Worm (Caenorhabditis elegans): ENCODE measurements around the gene fipr-1.

Gene fipr-1

ce11 chrV:12347854-12348253, 13.7 kb downstream of the fipr-1 start:
- peak; percentile 49 for TF ChIP-seq elt-2 (tag; optimal IDR thresholded peaks at IDR 0.05)
- no peak for TF ChIP-seq nhr-28 (tag; optimal IDR thresholded peaks at IDR 0.05)
- TF ChIP-seq elt-1 (tag; optimal IDR thresholded peaks at IDR 0.05) = no peak
- peak; percentile 13 for TF ChIP-seq pha-4 (tag; optimal IDR thresholded peaks at IDR 0.05)
- peak; percentile 5 for TF ChIP-seq ceh-28 (tag; optimal IDR thresholded peaks at IDR 0.05)

DNA sequence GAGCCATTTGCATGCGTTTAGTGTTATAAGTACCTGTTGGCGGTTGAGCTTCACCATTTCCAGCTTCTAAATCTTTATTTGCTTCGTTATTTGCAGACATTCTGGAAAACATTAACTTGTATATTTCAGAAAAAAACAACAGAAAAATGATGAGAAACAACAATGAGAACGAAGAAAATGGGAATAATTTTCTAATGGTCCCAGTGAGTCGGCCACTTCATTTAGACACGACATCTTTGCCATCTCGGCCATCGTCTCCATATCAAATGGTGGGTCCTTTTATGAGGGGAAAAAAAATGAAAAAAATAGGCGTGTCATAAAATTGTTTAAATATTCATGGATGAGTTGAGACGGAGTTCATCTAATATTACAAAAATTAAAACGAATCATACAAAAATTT, 15.7 kb downstream of the fipr-1 start, which contains the start of gene snb-2:
Gene snb-2 (minus strand): TSS at position 101 of the 400 bp plus-strand sequence.
- TF ChIP-seq ama-1 (optimal IDR thresholded peaks at IDR 0.05) = no peak
- no peak for TF ChIP-seq nhr-237 (tag; optimal IDR thresholded peaks at IDR 0.05)
- no peak for TF ChIP-seq egl-27 (tag; optimal IDR thresholded peaks at IDR 0.05)
- no peak for TF ChIP-seq elt-1 (tag; optimal IDR thresholded peaks at IDR 0.05)
- TF ChIP-seq jun-1 (tag; optimal IDR thresholded peaks at IDR 0.05) = no peak
- no peak for TF ChIP-seq nhr-23 (tag; optimal IDR thresholded peaks at IDR 0.05)
- no peak for TF ChIP-seq snpc-4 (tag; optimal IDR thresholded peaks at IDR 0.05)
- TF ChIP-seq nhr-76 (tag; optimal IDR thresholded peaks at IDR 0.05) = no peak
- no peak for TF ChIP-seq zag-1 (tag; optimal IDR thresholded peaks at IDR 0.05)
- no peak for TF ChIP-seq eor-1 (tag; optimal IDR thresholded peaks at IDR 0.05)
- TF ChIP-seq hmg-11 (tag; optimal IDR thresholded peaks at IDR 0.05) = no peak
- TF ChIP-seq nhr-25 (tag; optimal IDR thresholded peaks at IDR 0.05) = no peak
- no peak for TF ChIP-seq fkh-2 (tag; optimal IDR thresholded peaks at IDR 0.05)
- TF ChIP-seq nhr-11 (tag; optimal IDR thresholded peaks at IDR 0.05) = no peak
- no peak for TF ChIP-seq pha-4 (tag; optimal IDR thresholded peaks at IDR 0.05)
- TF ChIP-seq nfya-1 (tag; optimal IDR thresholded peaks at IDR 0.05; ENCODE audit: insufficient read depth) = no peak
- TF ChIP-seq tbx-2 (tag; optimal IDR thresholded peaks at IDR 0.05) = no peak
- TF ChIP-seq lsy-12 (tag; optimal IDR thresholded peaks at IDR 0.05) = no peak

DNA sequence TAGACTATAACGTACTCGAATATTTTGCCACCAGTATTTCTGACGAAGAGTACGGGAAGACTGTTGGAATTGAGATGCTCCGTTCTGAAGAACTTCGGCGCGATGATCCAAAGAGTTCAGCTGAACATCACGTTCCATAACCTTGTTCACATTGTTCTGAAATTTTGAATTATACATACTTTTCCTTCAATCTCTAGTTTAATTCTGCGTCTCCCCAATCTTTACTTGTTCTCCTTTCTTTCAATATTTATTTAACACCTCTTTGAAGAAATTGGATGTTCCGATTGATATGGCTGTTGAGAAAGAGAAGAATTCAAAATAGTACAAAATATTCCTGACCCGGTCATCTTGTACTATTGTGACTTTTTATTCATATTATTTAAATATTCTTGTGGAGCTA, 16.7 kb downstream of the fipr-1 start, which contains the start of gene F23H12.3:
Gene F23H12.3 (plus strand): TSS at position 301 of the 400 bp plus-strand sequence.
- TF ChIP-seq hmg-11 (tag; optimal IDR thresholded peaks at IDR 0.05) = no peak
- no peak for TF ChIP-seq unc-62 (GFP tag; optimal IDR thresholded peaks at IDR 0.05)
- peak; percentile 32 for TF ChIP-seq pha-4 (tag; optimal IDR thresholded peaks at IDR 0.05)
- TF ChIP-seq egl-27 (tag; optimal IDR thresholded peaks at IDR 0.05) = no peak

DNA sequence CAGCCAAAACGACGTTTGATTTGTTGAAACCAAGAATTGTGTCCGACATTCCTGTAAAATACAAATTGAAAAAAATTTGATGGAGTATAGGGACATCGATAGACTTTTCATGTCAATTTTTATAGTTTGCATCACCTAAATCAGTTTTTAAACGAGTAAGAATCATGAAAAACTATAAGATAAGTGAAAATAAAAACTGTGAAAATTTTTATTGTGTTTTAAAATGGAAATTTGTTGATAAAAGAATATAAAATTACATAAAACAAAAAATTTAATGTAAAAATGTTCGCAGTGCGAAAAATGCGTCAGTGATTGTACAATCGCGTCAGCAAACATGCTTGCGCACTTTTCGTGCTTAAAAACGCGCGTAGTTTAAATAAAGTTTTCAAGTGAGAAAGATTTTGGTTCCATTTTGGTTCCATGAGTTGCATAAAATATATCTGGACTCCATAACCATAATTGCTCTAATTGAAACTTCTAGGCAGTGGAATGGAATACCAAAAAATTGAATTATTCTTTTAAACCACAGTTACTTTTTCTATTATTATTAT, 18.1 kb downstream of the fipr-1 start, which contains the start of gene tomm-20:
Gene tomm-20 (minus strand): TSS at position 51 of the 551 bp plus-strand sequence.
- TF ChIP-seq R02D3.7 (tag; optimal IDR thresholded peaks at IDR 0.05) = peak; percentile 87
- peak; percentile 57 for TF ChIP-seq aly-2 (tag; optimal IDR thresholded peaks at IDR 0.05)
- TF ChIP-seq nhr-77 (tag; optimal IDR thresholded peaks at IDR 0.05) = peak; percentile 70
- peak; percentile 53 for TF ChIP-seq nhr-11 (tag; optimal IDR thresholded peaks at IDR 0.05)
- TF ChIP-seq skn-1 (tag; optimal IDR thresholded peaks at IDR 0.05) = peak; percentile 60
- TF ChIP-seq nhr-28 (tag; optimal IDR thresholded peaks at IDR 0.05) = peak; percentile 58
- TF ChIP-seq fos-1 (tag; optimal IDR thresholded peaks at IDR 0.05) = no peak
- TF ChIP-seq unc-62 (GFP tag; optimal IDR thresholded peaks at IDR 0.05) = no peak
- peak; percentile 86 for TF ChIP-seq snpc-4 (tag; optimal IDR thresholded peaks at IDR 0.05)
- TF ChIP-seq mdl-1 (tag; optimal IDR thresholded peaks at IDR 0.05) = no peak
- TF ChIP-seq nhr-23 (tag; optimal IDR thresholded peaks at IDR 0.05) = peak; percentile 97
- TF ChIP-seq ceh-28 (tag; optimal IDR thresholded peaks at IDR 0.05) = peak; percentile 69
- TF ChIP-seq daf-12 (tag; optimal IDR thresholded peaks at IDR 0.05) = no peak
- peak; percentile 90 for TF ChIP-seq tbx-2 (tag; optimal IDR thresholded peaks at IDR 0.05)
- TF ChIP-seq ZK546.5 (tag; optimal IDR thresholded peaks at IDR 0.05) = peak; percentile 32
- TF ChIP-seq pha-4 (tag; optimal IDR thresholded peaks at IDR 0.05) = peak; percentile 95
- TF ChIP-seq jun-1 (tag; optimal IDR thresholded peaks at IDR 0.05) = peak; percentile 73
- peak; percentile 29 for TF ChIP-seq elt-1 (tag; optimal IDR thresholded peaks at IDR 0.05)
- TF ChIP-seq egl-27 (tag; optimal IDR thresholded peaks at IDR 0.05) = peak; percentile 36
- peak; percentile 67 for TF ChIP-seq ama-1 (optimal IDR thresholded peaks at IDR 0.05)
- TF ChIP-seq pqm-1 (tag; optimal IDR thresholded peaks at IDR 0.05) = peak; percentile 70
- peak; percentile 66 for TF ChIP-seq fkh-10 (GFP tag; optimal IDR thresholded peaks at IDR 0.05)
- TF ChIP-seq lsy-12 (tag; optimal IDR thresholded peaks at IDR 0.05) = peak; percentile 91
- no peak for TF ChIP-seq sea-2 (GFP tag; optimal IDR thresholded peaks at IDR 0.05)
- peak; percentile 70 for TF ChIP-seq hmg-11 (tag; optimal IDR thresholded peaks at IDR 0.05)
- no peak for TF ChIP-seq mml-1 (tag; optimal IDR thresholded peaks at IDR 0.05)
- peak; percentile 64 for TF ChIP-seq ceh-82 (tag; optimal IDR thresholded peaks at IDR 0.05)
- TF ChIP-seq nfya-1 (tag; optimal IDR thresholded peaks at IDR 0.05; ENCODE audit: insufficient read depth) = peak; percentile 91
- TF ChIP-seq elt-2 (tag; optimal IDR thresholded peaks at IDR 0.05) = peak; percentile 69
- no peak for TF ChIP-seq fkh-2 (tag; optimal IDR thresholded peaks at IDR 0.05)
- peak; percentile 87 for TF ChIP-seq nhr-25 (tag; optimal IDR thresholded peaks at IDR 0.05)
- TF ChIP-seq elt-3 (tag; optimal IDR thresholded peaks at IDR 0.05) = no peak
- peak; percentile 66 for TF ChIP-seq lin-39 (tag; optimal IDR thresholded peaks at IDR 0.05)
- TF ChIP-seq ztf-4 (tag; optimal IDR thresholded peaks at IDR 0.05) = peak; percentile 49
- TF ChIP-seq ztf-11 (tag; optimal IDR thresholded peaks at IDR 0.05) = no peak
- TF ChIP-seq egl-5 (tag; optimal IDR thresholded peaks at IDR 0.05) = peak; percentile 83
- TF ChIP-seq nhr-43 (tag; optimal IDR thresholded peaks at IDR 0.05; ENCODE audit: poor library complexity, severe bottlenecking) = peak; percentile 95
- TF ChIP-seq zag-1 (tag; optimal IDR thresholded peaks at IDR 0.05) = no peak
- peak; percentile 88 for TF ChIP-seq lin-15B (tag; optimal IDR thresholded peaks at IDR 0.05)
- peak; percentile 19 for TF ChIP-seq unc-39 (tag; optimal IDR thresholded peaks at IDR 0.05)

Data from whole organism, L3 larva.